In genomic region chrV:13678542-13678941, ce11 we compare ENCODE assay signal across 4 worm cellular contexts.
A peak's percentile ranks its signal among the peaks of the same experiment; 100 is the strongest.
TF ChIP-seq lines count a peak whose summit lies in the region.

tag-65 (minus strand) TSS chrV:13678587.
ccz-1 (plus strand) TSS chrV:13678875.

TF ChIP-seq in whole organism, L2 larva, 48 proteins besides CTCF, POLR2A, EP300 and RAD21 (continued from another document):
- TF ChIP-seq aly-2 (tag; optimal IDR thresholded peaks at IDR 0.05; lab: Kevin White, UChicago) (no peak), blmp-1 (tag; optimal IDR thresholded peaks at IDR 0.05; lab: Kevin White, UChicago; ENCODE audit: insufficient read depth) (peak; percentile 60), ztf-1 (GFP tag; conservative IDR thresholded peaks at IDR 0.05; lab: Robert Waterston, UW) (no peak), nhr-12 (tag; optimal IDR thresholded peaks at IDR 0.05; lab: Kevin White, UChicago) (no peak), mab-5 (tag; optimal IDR thresholded peaks at IDR 0.05; lab: Kevin White, UChicago) (peak; percentile 90), skn-1 (tag; optimal IDR thresholded peaks at IDR 0.05; lab: Kevin White, UChicago) (no peak), ama-1 (optimal IDR thresholded peaks at IDR 0.05; lab: Kevin White, UChicago) (peak; percentile 35), mbf-1 (tag; optimal IDR thresholded peaks at IDR 0.05; lab: Kevin White, UChicago) (no peak), lin-39 (tag; optimal IDR thresholded peaks at IDR 0.05; lab: Kevin White, UChicago) (no peak), lin-11 (tag; optimal IDR thresholded peaks at IDR 0.05; lab: Kevin White, UChicago) (peak; percentile 31), lin-13 (GFP tag; optimal IDR thresholded peaks at IDR 0.05; lab: Kevin White, UChicago) (peak; percentile 87), C34F6.9 (tag; optimal IDR thresholded peaks at IDR 0.05; lab: Kevin White, UChicago) (peak; percentile 97), dmd-4 (tag; optimal IDR thresholded peaks at IDR 0.05; lab: Kevin White, UChicago) (peak; percentile 33), nhr-6 (tag; optimal IDR thresholded peaks at IDR 0.05; lab: Kevin White, UChicago) (no peak), ZK546.5 (tag; optimal IDR thresholded peaks at IDR 0.05; lab: Kevin White, UChicago) (peak; percentile 24), peb-1 (tag; optimal IDR thresholded peaks at IDR 0.05; lab: Kevin White, UChicago) (no peak), elt-3 (tag; optimal IDR thresholded peaks at IDR 0.05; lab: Kevin White, UChicago) (no peak), nhr-21 (tag; optimal IDR thresholded peaks at IDR 0.05; lab: Kevin White, UChicago) (peak; percentile 87), Y55F3AM.14 (GFP tag; optimal IDR thresholded peaks at IDR 0.05; lab: Kevin White, UChicago) (peak; percentile 38), nhr-10 (tag; optimal IDR thresholded peaks at IDR 0.05; lab: Kevin White, UChicago) (no peak), unc-55 (GFP tag; optimal IDR thresholded peaks at IDR 0.05; lab: Kevin White, UChicago) (peak; percentile 97), nhr-11 (tag; optimal IDR thresholded peaks at IDR 0.05; lab: Kevin White, UChicago) (no peak), sma-9 (GFP tag; optimal IDR thresholded peaks at IDR 0.05; lab: Kevin White, UChicago) (peak; percentile 94), sma-9 (tag; optimal IDR thresholded peaks at IDR 0.05; lab: Kevin White, UChicago) (no peak), F13H6.1 (tag; optimal IDR thresholded peaks at IDR 0.05; lab: Kevin White, UChicago) (peak; percentile 86), nhr-23 (tag; optimal IDR thresholded peaks at IDR 0.05; lab: Kevin White, UChicago) (no peak)

TF ChIP-seq in whole organism, L4 larva, 104 proteins besides CTCF, POLR2A, EP300 and RAD21 (continued from another document and continues in another):
- TF ChIP-seq nhr-28 (tag; optimal IDR thresholded peaks at IDR 0.05; lab: Kevin White, UChicago) (peak; percentile 49), lin-29 (GFP tag; IDR thresholded peaks at IDR 0.05; lab: Robert Waterston, UW) (no peak), aly-2 (tag; optimal IDR thresholded peaks at IDR 0.05; lab: Kevin White, UChicago) (no peak), mxl-3 (GFP tag; optimal IDR thresholded peaks at IDR 0.05; lab: Kevin White, UChicago) (no peak), lim-7 (GFP tag; IDR thresholded peaks at IDR 0.05; lab: Robert Waterston, UW) (no peak), ceh-28 (tag; optimal IDR thresholded peaks at IDR 0.05; lab: Kevin White, UChicago) (no peak), attf-4 (tag; optimal IDR thresholded peaks at IDR 0.05; lab: Kevin White, UChicago) (no peak), jun-1 (tag; optimal IDR thresholded peaks at IDR 0.05; lab: Kevin White, UChicago) (peak; percentile 41), zip-11 (GFP tag; IDR thresholded peaks at IDR 0.05; lab: Robert Waterston, UW) (no peak), lsy-2 (tag; optimal IDR thresholded peaks at IDR 0.05; lab: Kevin White, UChicago) (peak in 1 of 2 experiments; percentile 95), ZK546.5 (tag; optimal IDR thresholded peaks at IDR 0.05; lab: Kevin White, UChicago) (no peak), F49E8.2 (tag; optimal IDR thresholded peaks at IDR 0.05; lab: Kevin White, UChicago; ENCODE audit: borderline replicate concordance) (peak; percentile 72), ctbp-1 (GFP tag; IDR thresholded peaks at IDR 0.05; lab: Robert Waterston, UW) (peak; percentile 73; the same call in 1 of the 2 replicates), ztf-7 (tag; optimal IDR thresholded peaks at IDR 0.05; lab: Kevin White, UChicago) (no peak), duxl-1 (tag; optimal IDR thresholded peaks at IDR 0.05; lab: Kevin White, UChicago; ENCODE audit: poor library complexity) (peak; percentile 75), egl-27 (tag; optimal IDR thresholded peaks at IDR 0.05; lab: Kevin White, UChicago) (no peak), nhr-111 (GFP tag; optimal IDR thresholded peaks at IDR 0.05; lab: Kevin White, UChicago) (no peak), arid-1 (GFP tag; conservative IDR thresholded peaks at IDR 0.05; lab: Robert Waterston, UW) (no peak; the same call in 1 of the 2 replicates), Y48G9A.11 (GFP tag; IDR thresholded peaks at IDR 0.05; lab: Robert Waterston, UW) (0 out of 2 replicates have a peak, but pooled peaks have one; percentile 49), sdz-12 (GFP tag; optimal IDR thresholded peaks at IDR 0.05; lab: Kevin White, UChicago) (no peak), dmd-6 (GFP tag; IDR thresholded peaks at IDR 0.05; lab: Robert Waterston, UW) (peak; percentile 81), egl-43 (GFP tag; IDR thresholded peaks at IDR 0.05; lab: Robert Waterston, UW) (no peak), daf-16 (GFP tag; optimal IDR thresholded peaks at IDR 0.05; lab: Kevin White, UChicago) (peak; percentile 22 to 69), daf-16 (tag; optimal IDR thresholded peaks at IDR 0.05; lab: Kevin White, UChicago) (no peak), ces-1 (GFP tag; optimal IDR thresholded peaks at IDR 0.05; lab: Kevin White, UChicago) (no peak), set-16 (GFP tag; IDR thresholded peaks at IDR 0.05; lab: Robert Waterston, UW) (no peak), gei-8 (GFP tag; optimal IDR thresholded peaks at IDR 0.05; lab: Kevin White, UChicago) (no peak), nhr-6 (tag; optimal IDR thresholded peaks at IDR 0.05; lab: Kevin White, UChicago) (peak; percentile 94), mdt-29 (GFP tag; IDR thresholded peaks at IDR 0.05; lab: Robert Waterston, UW) (no peak), ceh-44 (GFP tag; IDR thresholded peaks at IDR 0.05; lab: Robert Waterston, UW) (no peak), mxl-2 (GFP tag; conservative IDR thresholded peaks at IDR 0.05; lab: Robert Waterston, UW) (no peak), tag-97 (GFP tag; IDR thresholded peaks at IDR 0.05; lab: Robert Waterston, UW) (no peak), hlh-30 (tag; optimal IDR thresholded peaks at IDR 0.05; lab: Kevin White, UChicago; ENCODE audit: insufficient read depth) (no peak), lir-3 (tag; optimal IDR thresholded peaks at IDR 0.05; lab: Kevin White, UChicago) (no peak), cey-2 (tag; optimal IDR thresholded peaks at IDR 0.05; lab: Kevin White, UChicago; ENCODE audit: borderline replicate concordance, insufficient read depth) (no peak), F10B5.3 (tag; optimal IDR thresholded peaks at IDR 0.05; lab: Kevin White, UChicago) (peak; percentile 66), daf-8 (GFP tag; IDR thresholded peaks at IDR 0.05; lab: Robert Waterston, UW) (no peak)

TF ChIP-seq in whole organism, late embryonic, 69 proteins besides CTCF, POLR2A, EP300 and RAD21 (continued from another document and continues in another):
- TF ChIP-seq pqm-1 (tag; optimal IDR thresholded peaks at IDR 0.05; lab: Kevin White, UChicago) (no peak), lin-11 (tag; optimal IDR thresholded peaks at IDR 0.05; lab: Kevin White, UChicago) (no peak), ceh-14 (tag; optimal IDR thresholded peaks at IDR 0.05; lab: Kevin White, UChicago) (no peak), npax-4 (tag; optimal IDR thresholded peaks at IDR 0.05; lab: Kevin White, UChicago) (no peak), ceh-45 (GFP tag; IDR thresholded peaks at IDR 0.05; lab: Robert Waterston, UW) (no peak), ceh-24 (tag; optimal IDR thresholded peaks at IDR 0.05; lab: Kevin White, UChicago) (no peak), hlh-8 (tag; optimal IDR thresholded peaks at IDR 0.05; lab: Kevin White, UChicago) (no peak), nhr-232 (tag; optimal IDR thresholded peaks at IDR 0.05; lab: Kevin White, UChicago) (no peak), hlh-15 (tag; optimal IDR thresholded peaks at IDR 0.05; lab: Kevin White, UChicago) (no peak), C08G9.2 (tag; optimal IDR thresholded peaks at IDR 0.05; lab: Kevin White, UChicago) (no peak), unc-55 (GFP tag; optimal IDR thresholded peaks at IDR 0.05; lab: Kevin White, UChicago) (peak; percentile 84), ceh-22 (tag; optimal IDR thresholded peaks at IDR 0.05; lab: Kevin White, UChicago) (no peak), che-1 (tag; optimal IDR thresholded peaks at IDR 0.05; lab: Kevin White, UChicago) (no peak), F13H6.1 (tag; optimal IDR thresholded peaks at IDR 0.05; lab: Kevin White, UChicago) (no peak), dve-1 (tag; optimal IDR thresholded peaks at IDR 0.05; lab: Kevin White, UChicago) (no peak), T23F11.4 (GFP tag; optimal IDR thresholded peaks at IDR 0.05; lab: Kevin White, UChicago) (no peak), dmd-4 (tag; optimal IDR thresholded peaks at IDR 0.05; lab: Kevin White, UChicago; ENCODE audit: borderline replicate concordance) (no peak), sox-2 (GFP tag; IDR thresholded peaks at IDR 0.05; lab: Robert Waterston, UW) (no peak), pag-3 (tag; optimal IDR thresholded peaks at IDR 0.05; lab: Kevin White, UChicago; ENCODE audit: borderline replicate concordance) (no peak), nfya-1 (tag; optimal IDR thresholded peaks at IDR 0.05; lab: Kevin White, UChicago) (peak; percentile 71), ceh-6 (GFP tag; optimal IDR thresholded peaks at IDR 0.05; lab: Kevin White, UChicago) (no peak), elt-4 (tag; optimal IDR thresholded peaks at IDR 0.05; lab: Kevin White, UChicago) (no peak), odd-2 (tag; optimal IDR thresholded peaks at IDR 0.05; lab: Kevin White, UChicago) (no peak), ceh-48 (tag; optimal IDR thresholded peaks at IDR 0.05; lab: Kevin White, UChicago) (no peak), ttx-3 (tag; optimal IDR thresholded peaks at IDR 0.05; lab: Kevin White, UChicago) (peak; percentile 35), tbx-2 (tag; optimal IDR thresholded peaks at IDR 0.05; lab: Kevin White, UChicago) (peak; percentile 42), unc-3 (GFP tag; conservative IDR thresholded peaks at IDR 0.05; lab: Robert Waterston, UW) (no peak), unc-3 (tag; optimal IDR thresholded peaks at IDR 0.05; lab: Kevin White, UChicago) (no peak), ceh-18 (tag; optimal IDR thresholded peaks at IDR 0.05; lab: Kevin White, UChicago) (no peak), pax-1 (tag; optimal IDR thresholded peaks at IDR 0.05; lab: Kevin White, UChicago) (no peak), fax-1 (tag; optimal IDR thresholded peaks at IDR 0.05; lab: Kevin White, UChicago) (no peak), ets-4 (tag; optimal IDR thresholded peaks at IDR 0.05; lab: Kevin White, UChicago) (no peak), mec-3 (tag; optimal IDR thresholded peaks at IDR 0.05; lab: Kevin White, UChicago; ENCODE audit: borderline replicate concordance) (no peak), zip-5 (tag; optimal IDR thresholded peaks at IDR 0.05; lab: Kevin White, UChicago) (no peak), syd-9 (tag; optimal IDR thresholded peaks at IDR 0.05; lab: Kevin White, UChicago) (no peak), ceh-34 (tag; optimal IDR thresholded peaks at IDR 0.05; lab: Kevin White, UChicago) (no peak), eyg-1 (tag; optimal IDR thresholded peaks at IDR 0.05; lab: Kevin White, UChicago) (no peak), hlh-6 (tag; optimal IDR thresholded peaks at IDR 0.05; lab: Kevin White, UChicago) (no peak), elt-2 (tag; optimal IDR thresholded peaks at IDR 0.05; lab: Kevin White, UChicago) (peak; percentile 45), unc-86 (tag; optimal IDR thresholded peaks at IDR 0.05; lab: Kevin White, UChicago) (peak; percentile 22), sox-4 (tag; optimal IDR thresholded peaks at IDR 0.05; lab: Kevin White, UChicago) (no peak)

TF ChIP-seq in whole organism, mixed stage, embryonic, 35 proteins besides CTCF, POLR2A, EP300 and RAD21 (continued from another document):
- TF ChIP-seq lin-32 (GFP tag; optimal IDR thresholded peaks at IDR 0.05; lab: Kevin White, UChicago) (no peak), tbx-8 (GFP tag; optimal IDR thresholded peaks at IDR 0.05; lab: Kevin White, UChicago) (no peak), unc-120 (tag; optimal IDR thresholded peaks at IDR 0.05; lab: Kevin White, UChicago; ENCODE audit: poor library complexity, severe bottlenecking) (no peak), mab-5 (tag; optimal IDR thresholded peaks at IDR 0.05; lab: Kevin White, UChicago) (peak; percentile 22)
